Worm (Caenorhabditis elegans) whole organism, midembryonic: ENCODE results near the gene idpa-1.

Experiments
- T22C8.4 ChIP-seq: fragments of 200-800 bp; sonication (Bioruptor generic); IDR thresholded peaks from 2 replicates; pipeline ENCODE4 v1.3.6; 2022; ENCODE audit warnings: missing genetic modification characterization, missing compliant biosample characterization
- cog-1 ChIP-seq: sonication (generic microtip); optimal IDR thresholded peaks from 2 replicates; lab custom pipeline; 2016; ENCODE audit warnings: missing genetic modification characterization, missing compliant biosample characterization
- flt-1 ChIP-seq: fragments of 200-800 bp; sonication (Bioruptor generic); IDR thresholded peaks from 2 replicates; pipeline ENCODE4 v1.3.6; 2022; ENCODE audit warnings: missing genetic modification characterization, missing compliant biosample characterization
- med-1 ChIP-seq: sonication (generic microtip); optimal IDR thresholded peaks from 2 replicates; lab custom pipeline; 2017; ENCODE audit warnings: missing genetic modification characterization, mild to moderate bottlenecking, missing compliant biosample characterization, antibody characterized with exemption, missing genetic modification reagents; ENCODE audit not compliant: insufficient read depth

DNA sequence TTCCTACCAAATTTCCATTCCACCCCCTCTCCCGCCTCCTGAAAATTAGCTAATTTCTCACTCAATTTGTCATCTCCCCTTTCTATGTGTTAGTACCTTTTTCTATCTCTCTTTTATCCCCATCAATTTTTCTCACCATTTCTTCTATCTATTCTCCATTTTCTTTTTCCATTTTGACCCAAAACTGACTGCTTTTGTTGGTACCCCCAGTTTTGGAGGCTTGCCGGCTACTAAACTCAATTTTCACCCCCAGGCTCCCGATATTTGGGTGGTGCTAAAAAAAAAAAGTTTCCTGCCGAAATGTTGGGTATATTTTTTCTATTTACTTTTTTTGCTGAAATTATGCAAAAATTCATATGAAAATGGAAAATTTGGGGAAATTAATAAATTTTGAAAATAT, 6.8 kb upstream of the idpa-1 start:
- TF ChIP-seq T22C8.4 (GFP tag; lab: Robert Waterston, UW) (no peak), cog-1 (tag; lab: Kevin White, UChicago) (no peak), med-1 (no peak), flt-1 (GFP tag; lab: Robert Waterston, UW) (no peak)
